Fruit fly (Drosophila melanogaster): Measurements from ENCODE around the gene CG3552.

The CG3552 gene

dm6 chr3L:9457619-9458092, 1.5 kb downstream of the CG3552 start, which contains the start of gene CG3437 (continued):
- TF ChIP-seq ken (GFP tag; IDR thresholded peaks at IDR 0.05) (peak; percentile 99), oc (tag; optimal IDR thresholded peaks at IDR 0.05) (peak; percentile 98), emc (GFP tag; optimal IDR thresholded peaks at IDR 0.05) (peak; percentile 97), CG10431 (GFP tag; optimal IDR thresholded peaks at IDR 0.05) (peak; percentile 95), CG10654 (GFP tag; optimal IDR thresholded peaks at IDR 0.05) (peak; percentile 98), CG3407 (GFP tag; optimal IDR thresholded peaks at IDR 0.05) (peak; percentile 97), ftz-f1 (GFP tag; optimal IDR thresholded peaks at IDR 0.05) (peak; percentile 88), inv (GFP tag; IDR thresholded peaks at IDR 0.05; ENCODE audit: partially characterized antibody) (0 out of 2 replicates have a peak, but pooled peaks have one; percentile 21), gcm (GFP tag; optimal IDR thresholded peaks at IDR 0.05) (peak; percentile 97), odd (GFP tag; optimal IDR thresholded peaks at IDR 0.05) (peak; percentile 98), chif (GFP tag; optimal IDR thresholded peaks at IDR 0.05) (peak; percentile 97 to 99), CG31365 (tag; optimal IDR thresholded peaks at IDR 0.05) (peak; percentile 93), CG7839 (tag; optimal IDR thresholded peaks at IDR 0.05) (peak; percentile 99), CG9609 (GFP tag; optimal IDR thresholded peaks at IDR 0.05) (peak; percentile 98), CG3726 (GFP tag; IDR thresholded peaks at IDR 0.05) (peak; percentile 99), CG7786 (GFP tag; optimal IDR thresholded peaks at IDR 0.05) (peak; percentile 99), Atf6 (GFP tag; IDR thresholded peaks at IDR 0.05) (peak; percentile 99), gem (tag; optimal IDR thresholded peaks at IDR 0.05) (peak; percentile 99), CG18619 (GFP tag; optimal IDR thresholded peaks at IDR 0.05) (peak; percentile 98), cg (GFP tag; optimal IDR thresholded peaks at IDR 0.05) (no peak), CG12391 (tag; optimal IDR thresholded peaks at IDR 0.05) (peak; percentile 98), salm (tag; optimal IDR thresholded peaks at IDR 0.05) (peak; percentile 97), CG10267 (tag; optimal IDR thresholded peaks at IDR 0.05) (peak; percentile 94), vnd (GFP tag; IDR thresholded peaks at IDR 0.05; ENCODE audit: partially characterized antibody) (0 out of 3 replicates have a peak, but pooled peaks have one; percentile 29), CG32532 (GFP tag; IDR thresholded peaks at IDR 0.05) (peak; percentile 99), fd102C (GFP tag; optimal IDR thresholded peaks at IDR 0.05) (peak; percentile 82), CG16813 (GFP tag; IDR thresholded peaks at IDR 0.05; ENCODE audit: partially characterized antibody) (0 out of 3 replicates have a peak, but pooled peaks have one; percentile 38), Usf (GFP tag; optimal IDR thresholded peaks at IDR 0.05) (peak; percentile 99), CG11560 (tag; IDR thresholded peaks at IDR 0.05) (peak; percentile 94), CG2129 (GFP tag; IDR thresholded peaks at IDR 0.05; ENCODE audit: partially characterized antibody) (0 out of 2 replicates have a peak, but pooled peaks have one; percentile 11), unc-4 (GFP tag; IDR thresholded peaks at IDR 0.05; ENCODE audit: partially characterized antibody) (0 out of 2 replicates have a peak, but pooled peaks have one; percentile 30), CG6175 (GFP tag; IDR thresholded peaks at IDR 0.05) (peak; percentile 98), bab2 (GFP tag; optimal IDR thresholded peaks at IDR 0.05) (peak; percentile 99), sens (GFP tag) (peak; percentile 100), zf30C (GFP tag; optimal IDR thresholded peaks at IDR 0.05) (peak; percentile 40), Optix (GFP tag; IDR thresholded peaks at IDR 0.05) (peak; percentile 99), repo (GFP tag; optimal IDR thresholded peaks at IDR 0.05) (peak; percentile 98), CG7928 (GFP tag; optimal IDR thresholded peaks at IDR 0.05) (peak; percentile 96), CG1529 (GFP tag; optimal IDR thresholded peaks at IDR 0.05) (peak; percentile 97), H2.0 (GFP tag; IDR thresholded peaks at IDR 0.05) (peak; percentile 99), Dip3 (GFP tag; optimal IDR thresholded peaks at IDR 0.05) (peak; percentile 99), NfI (GFP tag; optimal IDR thresholded peaks at IDR 0.05) (peak; percentile 99), Six4 (GFP tag; optimal IDR thresholded peaks at IDR 0.05) (peak; percentile 97), pum (GFP tag; optimal IDR thresholded peaks at IDR 0.05) (peak; percentile 99), Dip2 (GFP tag; IDR thresholded peaks at IDR 0.05) (peak; percentile 79), onecut (GFP tag; IDR thresholded peaks at IDR 0.05) (peak; percentile 98), CG13894 (tag; optimal IDR thresholded peaks at IDR 0.05) (peak; percentile 99), CG4854 (GFP tag; optimal IDR thresholded peaks at IDR 0.05) (peak; percentile 98), pnt (GFP tag; optimal IDR thresholded peaks at IDR 0.05) (peak; percentile 99), klu (GFP tag; IDR thresholded peaks at IDR 0.05) (peak; percentile 98)

Data from whole organism, embryonic.